Worm (Caenorhabditis elegans): ENCODE data around the gene hint-3.

Gene hint-3

ce11 chrV:7734909-7735308 lies 25.4 kb upstream of the hint-3 start, which contains the start of gene clic-1 (continued):
- TF ChIP-seq ceh-24 (tag; optimal IDR thresholded peaks at IDR 0.05) (no peak), C08G9.2 (tag; optimal IDR thresholded peaks at IDR 0.05) (no peak), ceh-14 (tag; optimal IDR thresholded peaks at IDR 0.05) (no peak), sox-2 (GFP tag; IDR thresholded peaks at IDR 0.05) (no peak), pat-9 (tag; optimal IDR thresholded peaks at IDR 0.05) (no peak), pha-4 (tag; optimal IDR thresholded peaks at IDR 0.05) (no peak), sox-4 (tag; optimal IDR thresholded peaks at IDR 0.05) (no peak), ceh-18 (tag; optimal IDR thresholded peaks at IDR 0.05) (peak; percentile 53), ceh-30 (tag; optimal IDR thresholded peaks at IDR 0.05) (no peak), dve-1 (tag; optimal IDR thresholded peaks at IDR 0.05) (no peak), npax-4 (tag; optimal IDR thresholded peaks at IDR 0.05) (no peak), tbx-7 (tag; optimal IDR thresholded peaks at IDR 0.05) (no peak), ref-2 (tag; optimal IDR thresholded peaks at IDR 0.05) (peak; percentile 51), lin-11 (tag; optimal IDR thresholded peaks at IDR 0.05) (no peak), pqm-1 (tag; optimal IDR thresholded peaks at IDR 0.05) (no peak)

DNA sequence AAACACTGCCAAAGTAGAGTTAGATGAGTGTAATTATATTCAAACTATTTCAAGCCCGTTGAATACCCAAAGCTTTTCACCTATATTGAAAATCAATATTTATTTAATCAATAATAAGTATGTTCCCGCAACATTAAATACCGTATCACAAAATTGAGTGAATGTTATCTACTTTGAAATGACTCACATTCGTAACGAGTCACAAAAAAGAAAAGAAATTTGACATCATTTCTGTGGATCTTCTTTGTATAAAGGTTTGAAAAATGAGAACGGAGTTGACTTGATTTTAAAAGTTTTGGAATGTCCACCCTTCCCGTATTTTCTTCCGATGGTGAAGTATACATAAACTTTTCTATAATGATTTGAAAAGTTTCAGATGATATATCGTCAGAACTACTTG lies 25.0 kb upstream of the hint-3 start, which contains the start of gene srr-10:
Gene srr-10, plus strand, starts transcription at position 301 of the 400 bp plus-strand sequence.
- TF ChIP-seq ceh-18 (tag; optimal IDR thresholded peaks at IDR 0.05) (no peak), ceh-14 (tag; optimal IDR thresholded peaks at IDR 0.05) (no peak), pha-2 (tag; optimal IDR thresholded peaks at IDR 0.05) (no peak), ceh-31 (tag; optimal IDR thresholded peaks at IDR 0.05) (no peak), sox-2 (GFP tag; IDR thresholded peaks at IDR 0.05) (no peak), unc-42 (tag; optimal IDR thresholded peaks at IDR 0.05) (no peak), che-1 (tag; optimal IDR thresholded peaks at IDR 0.05) (no peak)

DNA sequence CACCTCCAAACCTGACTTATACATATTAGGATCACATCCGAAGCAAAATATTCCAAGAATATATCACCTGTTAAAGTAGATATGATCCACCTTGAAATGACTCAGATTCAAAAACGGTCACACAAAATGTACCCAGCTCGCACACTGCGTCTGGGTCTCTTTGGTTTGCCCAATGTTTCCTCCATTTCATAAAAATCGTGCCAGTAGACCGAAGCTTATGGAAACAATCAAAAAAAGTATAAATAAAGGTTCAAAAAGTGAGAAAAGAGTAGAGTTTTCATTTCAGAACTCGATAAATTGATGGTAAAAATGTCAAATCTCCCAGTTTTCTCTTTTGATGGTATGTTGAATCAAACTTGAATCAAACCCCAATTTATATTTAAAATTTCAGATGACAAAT lies 22.6 kb upstream of the hint-3 start, which contains the start of gene srr-9:
Gene srr-9, plus strand, starts transcription at position 301 of the 400 bp plus-strand sequence.
- TF ChIP-seq ceh-6 (GFP tag; optimal IDR thresholded peaks at IDR 0.05): no peak

DNA sequence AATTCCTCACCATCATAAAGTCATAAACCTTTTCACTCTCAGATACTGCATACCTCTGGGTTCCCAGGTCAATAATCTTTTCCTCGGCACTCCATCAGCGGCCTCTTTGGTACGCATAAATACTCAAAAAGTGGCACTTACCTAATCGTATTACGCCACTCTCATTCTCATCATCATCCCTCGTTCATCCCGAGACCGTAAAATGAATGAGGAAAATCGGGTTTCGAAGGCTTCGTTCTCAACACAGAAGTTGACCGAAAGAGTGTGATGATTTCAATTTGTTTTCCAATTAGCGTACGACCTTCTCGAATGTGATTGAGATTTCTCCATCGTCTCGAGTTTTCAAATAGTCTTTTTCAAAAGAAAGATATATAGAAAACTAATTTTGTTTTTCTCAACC lies 20.3 kb upstream of the hint-3 start:
- TF ChIP-seq lim-6 (tag; optimal IDR thresholded peaks at IDR 0.05) (no peak), fkh-6 (tag; optimal IDR thresholded peaks at IDR 0.05) (no peak), ceh-2 (tag; optimal IDR thresholded peaks at IDR 0.05) (no peak), elt-2 (tag; optimal IDR thresholded peaks at IDR 0.05) (no peak), dve-1 (tag; optimal IDR thresholded peaks at IDR 0.05) (no peak), odd-2 (tag; optimal IDR thresholded peaks at IDR 0.05) (no peak), ceh-14 (tag; optimal IDR thresholded peaks at IDR 0.05) (no peak), nhr-232 (tag; optimal IDR thresholded peaks at IDR 0.05) (no peak), C08G9.2 (tag; optimal IDR thresholded peaks at IDR 0.05) (no peak), K09A11.1 (tag; optimal IDR thresholded peaks at IDR 0.05; ENCODE audit: insufficient read depth) (no peak), che-1 (tag; optimal IDR thresholded peaks at IDR 0.05) (no peak), madf-2 (tag; optimal IDR thresholded peaks at IDR 0.05) (no peak), npax-4 (tag; optimal IDR thresholded peaks at IDR 0.05) (no peak), ama-1 (optimal IDR thresholded peaks at IDR 0.05) (no peak), Y22D7AL.16 (tag; optimal IDR thresholded peaks at IDR 0.05) (no peak), ceh-9 (tag; optimal IDR thresholded peaks at IDR 0.05) (no peak), K02D7.2 (tag; optimal IDR thresholded peaks at IDR 0.05) (no peak), ztf-16 (tag; optimal IDR thresholded peaks at IDR 0.05) (no peak), eyg-1 (tag; optimal IDR thresholded peaks at IDR 0.05) (no peak), ceh-18 (tag; optimal IDR thresholded peaks at IDR 0.05) (no peak)

DNA sequence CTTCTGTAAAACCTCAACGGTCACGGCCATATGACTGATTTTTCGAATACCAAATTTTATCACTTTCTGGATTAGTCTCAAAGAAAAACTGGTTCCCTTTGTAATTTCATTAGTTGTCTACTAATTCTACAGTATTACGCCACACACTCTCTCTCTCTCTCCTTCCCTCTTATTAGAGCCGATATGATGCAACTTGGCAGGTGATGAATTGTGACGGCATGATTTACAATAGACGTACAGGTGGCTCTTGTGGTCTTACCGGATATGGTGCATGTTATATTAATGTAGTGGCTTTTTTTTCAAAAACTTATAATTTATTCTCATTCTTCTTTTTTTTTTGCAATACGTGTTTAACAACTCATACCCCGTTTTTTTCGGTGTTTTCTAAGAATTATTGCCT lies 18.4 kb upstream of the hint-3 start:
- TF ChIP-seq ceh-9 (tag; optimal IDR thresholded peaks at IDR 0.05): no peak
- no peak for TF ChIP-seq T23F11.4 (GFP tag; optimal IDR thresholded peaks at IDR 0.05)
- TF ChIP-seq ceh-31 (tag; optimal IDR thresholded peaks at IDR 0.05): no peak
- TF ChIP-seq elt-2 (tag; optimal IDR thresholded peaks at IDR 0.05): no peak
- TF ChIP-seq K02D7.2 (tag; optimal IDR thresholded peaks at IDR 0.05): no peak
- TF ChIP-seq elt-4 (tag; optimal IDR thresholded peaks at IDR 0.05): no peak
- TF ChIP-seq ceh-30 (tag; optimal IDR thresholded peaks at IDR 0.05): no peak
- TF ChIP-seq ahr-1 (tag; optimal IDR thresholded peaks at IDR 0.05): no peak
- TF ChIP-seq syd-9 (tag; optimal IDR thresholded peaks at IDR 0.05): no peak
- no peak for TF ChIP-seq pax-1 (tag; optimal IDR thresholded peaks at IDR 0.05)
- TF ChIP-seq rnt-1 (tag; optimal IDR thresholded peaks at IDR 0.05): no peak
- no peak for TF ChIP-seq nfya-1 (tag; optimal IDR thresholded peaks at IDR 0.05)
- TF ChIP-seq hlh-13 (GFP tag; optimal IDR thresholded peaks at IDR 0.05): no peak
- no peak for TF ChIP-seq hlh-30 (tag; optimal IDR thresholded peaks at IDR 0.05; ENCODE audit: insufficient read depth)
- no peak for TF ChIP-seq eyg-1 (tag; optimal IDR thresholded peaks at IDR 0.05)
- no peak for TF ChIP-seq unc-42 (tag; optimal IDR thresholded peaks at IDR 0.05)
- no peak for TF ChIP-seq tbx-2 (tag; optimal IDR thresholded peaks at IDR 0.05)
- no peak for TF ChIP-seq dmd-4 (tag; optimal IDR thresholded peaks at IDR 0.05; ENCODE audit: borderline replicate concordance)
- TF ChIP-seq pat-9 (tag; optimal IDR thresholded peaks at IDR 0.05): no peak
